3 worm cellular contexts compared by ENCODE assay signal in the genomic region with DNA sequence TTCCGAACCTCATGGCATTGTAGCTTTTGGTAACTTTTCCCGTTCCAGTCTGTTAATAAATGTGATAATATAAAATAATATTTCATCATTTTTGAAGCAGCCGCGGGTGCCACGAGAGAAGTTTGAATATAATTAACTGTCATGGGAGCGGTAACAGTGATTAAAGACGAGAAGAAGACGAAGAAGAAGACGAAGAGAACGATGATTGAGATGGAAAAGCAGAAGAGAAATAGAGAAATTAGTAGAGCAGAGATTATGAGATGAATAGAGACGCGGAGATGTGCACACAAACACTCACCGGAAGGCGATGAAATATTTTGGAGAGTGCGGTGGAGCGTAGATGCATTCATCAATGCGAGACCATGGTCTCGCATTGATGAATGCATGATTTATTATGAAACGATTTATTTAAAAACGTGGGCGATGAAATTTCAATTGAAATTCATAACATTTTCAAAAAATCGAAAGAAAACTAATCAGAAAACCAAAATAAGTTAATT.
TF ChIP-seq lines count a peak whose summit lies in the region.

A gene (minus strand): TSS at position 51 of the 500 bp plus-strand sequence.

TF ChIP-seq in whole organism, L1 larva, 84 proteins besides CTCF, POLR2A, EP300 and RAD21 (continued from another document and continues in another):
- TF ChIP-seq tbx-2 (tag; optimal IDR thresholded peaks at IDR 0.05; lab: Kevin White, UChicago) (peak; percentile 75), ces-1 (GFP tag; optimal IDR thresholded peaks at IDR 0.05; lab: Kevin White, UChicago) (no peak), ets-5 (GFP tag; IDR thresholded peaks at IDR 0.05; lab: Robert Waterston, UW) (no peak), mab-9 (GFP tag; IDR thresholded peaks at IDR 0.05; lab: Robert Waterston, UW) (peak; percentile 56), vab-15 (tag; optimal IDR thresholded peaks at IDR 0.05; lab: Kevin White, UChicago) (no peak), nhr-237 (tag; optimal IDR thresholded peaks at IDR 0.05; lab: Kevin White, UChicago) (peak; percentile 72), nhr-47 (tag; optimal IDR thresholded peaks at IDR 0.05; lab: Kevin White, UChicago) (peak; percentile 83), ceh-8 (GFP tag; optimal IDR thresholded peaks at IDR 0.05; lab: Kevin White, UChicago) (peak; percentile 57), fkh-8 (tag; optimal IDR thresholded peaks at IDR 0.05; lab: Kevin White, UChicago) (peak; percentile 92), fos-1 (tag; optimal IDR thresholded peaks at IDR 0.05; lab: Kevin White, UChicago) (peak; percentile 75), alr-1 (tag; optimal IDR thresholded peaks at IDR 0.05; lab: Kevin White, UChicago; ENCODE audit: borderline replicate concordance) (no peak), lin-35 (GFP tag; optimal IDR thresholded peaks at IDR 0.05; lab: Kevin White, UChicago) (peak; percentile 81 to 87), mep-1 (tag; optimal IDR thresholded peaks at IDR 0.05; lab: Kevin White, UChicago) (peak; percentile 94), unc-98 (GFP tag; IDR thresholded peaks at IDR 0.05; lab: Robert Waterston, UW) (no peak), nhr-19 (GFP tag; conservative IDR thresholded peaks at IDR 0.05; lab: Robert Waterston, UW) (peak; percentile 81), elt-3 (tag; optimal IDR thresholded peaks at IDR 0.05; lab: Kevin White, UChicago) (peak in 2 of 6 experiments; percentile 56 to 58), aly-2 (tag; optimal IDR thresholded peaks at IDR 0.05; lab: Kevin White, UChicago) (no peak), hpl-2 (GFP tag; optimal IDR thresholded peaks at IDR 0.05; lab: Kevin White, UChicago) (no peak), ztf-11 (tag; optimal IDR thresholded peaks at IDR 0.05; lab: Kevin White, UChicago) (peak in 1 of 2 experiments; percentile 56), xbp-1 (tag; optimal IDR thresholded peaks at IDR 0.05; lab: Kevin White, UChicago) (peak; percentile 90), lir-3 (tag; optimal IDR thresholded peaks at IDR 0.05; lab: Kevin White, UChicago; ENCODE audit: poor library complexity) (peak; percentile 58), pag-3 (tag; optimal IDR thresholded peaks at IDR 0.05; lab: Kevin White, UChicago; ENCODE audit: borderline replicate concordance, insufficient read depth) (no peak), unc-30 (tag; optimal IDR thresholded peaks at IDR 0.05; lab: Kevin White, UChicago) (no peak), egl-27 (tag; optimal IDR thresholded peaks at IDR 0.05; lab: Kevin White, UChicago) (no peak), hlh-4 (tag; optimal IDR thresholded peaks at IDR 0.05; lab: Kevin White, UChicago) (no peak), pqm-1 (tag; optimal IDR thresholded peaks at IDR 0.05; lab: Kevin White, UChicago) (no peak), lin-13 (GFP tag; optimal IDR thresholded peaks at IDR 0.05; lab: Kevin White, UChicago) (peak; percentile 72), sup-37 (GFP tag; optimal IDR thresholded peaks at IDR 0.05; lab: Kevin White, UChicago) (no peak), ceh-82 (tag; optimal IDR thresholded peaks at IDR 0.05; lab: Kevin White, UChicago) (peak; percentile 64 to 87 (median 66)), blmp-1 (tag; optimal IDR thresholded peaks at IDR 0.05; lab: Kevin White, UChicago) (peak; percentile 72), nhr-71 (tag; optimal IDR thresholded peaks at IDR 0.05; lab: Kevin White, UChicago) (peak; percentile 92), zip-4 (GFP tag; optimal IDR thresholded peaks at IDR 0.05; lab: Kevin White, UChicago) (no peak), nhr-77 (tag; optimal IDR thresholded peaks at IDR 0.05; lab: Kevin White, UChicago) (peak; percentile 78), hlh-17 (GFP tag; optimal IDR thresholded peaks at IDR 0.05; lab: Kevin White, UChicago; ENCODE audit: borderline replicate concordance) (no peak), unc-86 (tag; optimal IDR thresholded peaks at IDR 0.05; lab: Kevin White, UChicago) (peak; percentile 75), nhr-84 (tag; optimal IDR thresholded peaks at IDR 0.05; lab: Kevin White, UChicago) (no peak), lin-15B (tag; optimal IDR thresholded peaks at IDR 0.05; lab: Kevin White, UChicago) (peak; percentile 80), mdl-1 (tag; optimal IDR thresholded peaks at IDR 0.05; lab: Kevin White, UChicago) (peak in 1 of 2 experiments; percentile 82), unc-62 (GFP tag; optimal IDR thresholded peaks at IDR 0.05; lab: Kevin White, UChicago) (no peak), irx-1 (tag; optimal IDR thresholded peaks at IDR 0.05; lab: Kevin White, UChicago) (peak; percentile 70), snpc-4 (tag; optimal IDR thresholded peaks at IDR 0.05; lab: Kevin White, UChicago) (peak; percentile 71)

TF ChIP-seq in whole organism, L3 larva, 47 proteins besides CTCF, POLR2A, EP300 and RAD21 (continued from another document):
- TF ChIP-seq skn-1 (tag; optimal IDR thresholded peaks at IDR 0.05; lab: Kevin White, UChicago) (peak; percentile 89), aly-2 (tag; optimal IDR thresholded peaks at IDR 0.05; lab: Kevin White, UChicago) (no peak), ceh-28 (tag; optimal IDR thresholded peaks at IDR 0.05; lab: Kevin White, UChicago) (peak; percentile 23), lin-15B (tag; optimal IDR thresholded peaks at IDR 0.05; lab: Kevin White, UChicago) (peak; percentile 93), nhr-67 (tag; optimal IDR thresholded peaks at IDR 0.05; lab: Kevin White, UChicago) (no peak), eor-1 (tag; optimal IDR thresholded peaks at IDR 0.05; lab: Kevin White, UChicago) (no peak), unc-39 (tag; optimal IDR thresholded peaks at IDR 0.05; lab: Kevin White, UChicago) (no peak), hmg-11 (tag; optimal IDR thresholded peaks at IDR 0.05; lab: Kevin White, UChicago) (peak; percentile 79), snpc-4 (tag; optimal IDR thresholded peaks at IDR 0.05; lab: Kevin White, UChicago) (peak; percentile 82), mdl-1 (tag; optimal IDR thresholded peaks at IDR 0.05; lab: Kevin White, UChicago) (peak; percentile 6), jun-1 (tag; optimal IDR thresholded peaks at IDR 0.05; lab: Kevin White, UChicago) (peak; percentile 79), elt-2 (tag; optimal IDR thresholded peaks at IDR 0.05; lab: Kevin White, UChicago) (peak; percentile 79), nfya-1 (tag; optimal IDR thresholded peaks at IDR 0.05; lab: Kevin White, UChicago; ENCODE audit: insufficient read depth) (peak; percentile 87), lsy-12 (tag; optimal IDR thresholded peaks at IDR 0.05; lab: Kevin White, UChicago) (peak; percentile 25), tbx-2 (tag; optimal IDR thresholded peaks at IDR 0.05; lab: Kevin White, UChicago) (peak; percentile 27), pqm-1 (tag; optimal IDR thresholded peaks at IDR 0.05; lab: Kevin White, UChicago) (peak; percentile 78), egl-5 (tag; optimal IDR thresholded peaks at IDR 0.05; lab: Kevin White, UChicago) (peak; percentile 41), zag-1 (tag; optimal IDR thresholded peaks at IDR 0.05; lab: Kevin White, UChicago) (no peak), egl-27 (tag; optimal IDR thresholded peaks at IDR 0.05; lab: Kevin White, UChicago) (peak; percentile 32)

TF ChIP-seq in whole organism, young adult, 124 proteins besides CTCF, POLR2A, EP300 and RAD21 (continued from another document):
- TF ChIP-seq unc-130 (GFP tag; optimal IDR thresholded peaks at IDR 0.05; lab: Kevin White, UChicago) (no peak), hlh-26 (GFP tag; conservative IDR thresholded peaks at IDR 0.05; lab: Robert Waterston, UW) (no peak), athp-1 (tag; optimal IDR thresholded peaks at IDR 0.05; lab: Kevin White, UChicago) (no peak), C17E4.6 (GFP tag; IDR thresholded peaks at IDR 0.05; lab: Robert Waterston, UW) (no peak), cebp-1 (GFP tag; IDR thresholded peaks at IDR 0.05; lab: Robert Waterston, UW) (peak; percentile 70), cebp-1 (tag; optimal IDR thresholded peaks at IDR 0.05; lab: Kevin White, UChicago) (peak; percentile 94), dpl-1 (GFP tag; optimal IDR thresholded peaks at IDR 0.05; lab: Kevin White, UChicago) (no peak), hmg-20 (GFP tag; IDR thresholded peaks at IDR 0.05; lab: Robert Waterston, UW) (no peak), egrh-3 (GFP tag; IDR thresholded peaks at IDR 0.05; lab: Robert Waterston, UW) (no peak), ekl-4 (GFP tag; IDR thresholded peaks at IDR 0.05; lab: Robert Waterston, UW) (0 out of 2 replicates have a peak, but pooled peaks have one; percentile 33), B0261.1 (tag; optimal IDR thresholded peaks at IDR 0.05; lab: Kevin White, UChicago) (no peak), C06A6.2 (GFP tag; conservative IDR thresholded peaks at IDR 0.05; lab: Robert Waterston, UW) (no peak), zim-3 (tag; optimal IDR thresholded peaks at IDR 0.05; lab: Kevin White, UChicago) (no peak), Y67H2A.10 (GFP tag; conservative IDR thresholded peaks at IDR 0.05; lab: Robert Waterston, UW) (no peak), lir-1 (GFP tag; conservative IDR thresholded peaks at IDR 0.05; lab: Robert Waterston, UW) (0 out of 2 replicates have a peak, but pooled peaks have one; percentile 16), gei-17 (GFP tag; optimal IDR thresholded peaks at IDR 0.05; lab: Kevin White, UChicago) (no peak), unc-62 (GFP tag; optimal IDR thresholded peaks at IDR 0.05; lab: Kevin White, UChicago) (peak; percentile 65), hsf-1 (GFP tag; IDR thresholded peaks at IDR 0.05; lab: Robert Waterston, UW) (no peak), ceh-58 (GFP tag; IDR thresholded peaks at IDR 0.05; lab: Robert Waterston, UW) (no peak), T26A5.8 (tag; optimal IDR thresholded peaks at IDR 0.05; lab: Kevin White, UChicago) (no peak), F23B12.7 (tag; optimal IDR thresholded peaks at IDR 0.05; lab: Kevin White, UChicago; ENCODE audit: insufficient read depth) (peak; percentile 84), nfyb-1 (GFP tag; IDR thresholded peaks at IDR 0.05; lab: Robert Waterston, UW) (no peak), ets-4 (GFP tag; optimal IDR thresholded peaks at IDR 0.05; lab: Kevin White, UChicago) (no peak), madf-6 (GFP tag; IDR thresholded peaks at IDR 0.05; lab: Robert Waterston, UW) (no peak), lin-40 (tag; optimal IDR thresholded peaks at IDR 0.05; lab: Kevin White, UChicago) (no peak), Y79H2A.3 (GFP tag; conservative IDR thresholded peaks at IDR 0.05; lab: Robert Waterston, UW) (no peak)
